Worm (Caenorhabditis elegans): ENCODE results near the gene lin-14.

lin-14 gene

DNA sequence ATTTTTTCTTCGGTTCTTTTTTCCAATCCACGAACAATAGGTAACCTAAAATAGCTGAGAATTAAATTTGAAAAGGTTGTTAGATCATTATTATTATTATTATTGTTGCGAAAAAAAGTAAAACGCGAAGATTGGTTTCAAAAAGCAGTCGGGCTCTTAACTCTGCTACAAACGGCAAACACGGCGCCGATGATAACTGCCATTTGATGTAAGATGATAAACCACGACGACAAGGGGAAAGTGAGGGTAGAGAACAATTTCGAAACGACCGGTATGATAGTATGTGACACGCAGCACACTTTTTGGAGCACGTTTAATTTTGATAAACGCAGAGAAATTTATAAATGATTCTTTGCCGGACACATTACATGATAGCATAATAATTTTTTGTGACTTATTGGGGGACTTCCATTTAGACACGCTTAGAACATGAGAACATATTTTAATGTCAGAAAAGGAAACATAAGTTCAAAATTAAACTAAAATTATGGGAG, 53.7 kb downstream of the lin-14 start, which contains the start of gene hpo-34 (continued):
- TF ChIP-seq D1046.2 (GFP tag; IDR thresholded peaks at IDR 0.05) (no peak), aly-2 (tag; optimal IDR thresholded peaks at IDR 0.05) (no peak), dve-1 (tag; optimal IDR thresholded peaks at IDR 0.05; ENCODE audit: insufficient read depth) (peak; percentile 87), hmg-1.1 (GFP tag; IDR thresholded peaks at IDR 0.05) (no peak), egl-27 (tag; optimal IDR thresholded peaks at IDR 0.05) (no peak), ceh-28 (tag; optimal IDR thresholded peaks at IDR 0.05) (no peak), daf-19 (GFP tag; conservative IDR thresholded peaks at IDR 0.05) (no peak), nhr-48 (tag; optimal IDR thresholded peaks at IDR 0.05) (peak; percentile 41), hlh-30 (tag; optimal IDR thresholded peaks at IDR 0.05; ENCODE audit: insufficient read depth) (peak; percentile 47), dmd-6 (GFP tag; IDR thresholded peaks at IDR 0.05) (peak; percentile 88), rbr-2 (tag; optimal IDR thresholded peaks at IDR 0.05) (no peak), nhr-77 (tag; optimal IDR thresholded peaks at IDR 0.05) (peak; percentile 72), zfp-2 (tag; optimal IDR thresholded peaks at IDR 0.05) (no peak), sdz-12 (GFP tag; optimal IDR thresholded peaks at IDR 0.05) (no peak), F44E2.7 (GFP tag; IDR thresholded peaks at IDR 0.05) (no peak), T26A8.4 (GFP tag; IDR thresholded peaks at IDR 0.05) (no peak), F10B5.3 (tag; optimal IDR thresholded peaks at IDR 0.05) (no peak), zip-11 (GFP tag; IDR thresholded peaks at IDR 0.05) (no peak), cey-2 (tag; optimal IDR thresholded peaks at IDR 0.05; ENCODE audit: borderline replicate concordance, insufficient read depth) (no peak), ama-1 (optimal IDR thresholded peaks at IDR 0.05) (no peak), ces-1 (GFP tag; optimal IDR thresholded peaks at IDR 0.05) (no peak), attf-4 (tag; optimal IDR thresholded peaks at IDR 0.05) (no peak), lin-39 (tag; optimal IDR thresholded peaks at IDR 0.05) (no peak), ceh-82 (tag; optimal IDR thresholded peaks at IDR 0.05) (no peak), nhr-28 (tag; optimal IDR thresholded peaks at IDR 0.05) (peak; percentile 91), vab-7 (GFP tag; IDR thresholded peaks at IDR 0.05) (no peak), hlh-11 (tag; optimal IDR thresholded peaks at IDR 0.05) (peak; percentile 85), mxl-3 (GFP tag; optimal IDR thresholded peaks at IDR 0.05) (no peak), lin-15B (tag; optimal IDR thresholded peaks at IDR 0.05) (no peak), nhr-42 (GFP tag; IDR thresholded peaks at IDR 0.05) (no peak), daf-8 (GFP tag; IDR thresholded peaks at IDR 0.05) (no peak), nhr-6 (tag; optimal IDR thresholded peaks at IDR 0.05) (no peak), ctbp-1 (GFP tag; IDR thresholded peaks at IDR 0.05) (no peak), hif-1 (tag; optimal IDR thresholded peaks at IDR 0.05) (peak in 1 of 2 experiments; percentile 15), snpc-1.2 (GFP tag; IDR thresholded peaks at IDR 0.05) (no peak), ceh-62 (tag; optimal IDR thresholded peaks at IDR 0.05) (no peak), unc-39 (tag; optimal IDR thresholded peaks at IDR 0.05) (no peak), F26F4.8 (GFP tag; conservative IDR thresholded peaks at IDR 0.05) (no peak), mes-2 (tag; optimal IDR thresholded peaks at IDR 0.05; ENCODE audit: poor library complexity, severe bottlenecking) (peak; percentile 59), egl-43 (GFP tag; IDR thresholded peaks at IDR 0.05) (no peak), Y105C5A.15 (GFP tag; IDR thresholded peaks at IDR 0.05) (no peak), Y5F2A.4 (GFP tag; optimal IDR thresholded peaks at IDR 0.05) (no peak), ceh-32 (tag; optimal IDR thresholded peaks at IDR 0.05; ENCODE audit: poor library complexity) (no peak), daf-12 (tag; optimal IDR thresholded peaks at IDR 0.05) (no peak), nhr-25 (tag; optimal IDR thresholded peaks at IDR 0.05; ENCODE audit: borderline replicate concordance, insufficient read depth) (no peak), fos-1 (tag; optimal IDR thresholded peaks at IDR 0.05) (no peak), unc-62 (GFP tag; optimal IDR thresholded peaks at IDR 0.05 in 1 of 2) (no peak), unc-62 (tag; optimal IDR thresholded peaks at IDR 0.05) (no peak), ceh-20 (GFP tag; IDR thresholded peaks at IDR 0.05) (no peak), snpc-4 (tag; optimal IDR thresholded peaks at IDR 0.05) (no peak), nhr-76 (tag; optimal IDR thresholded peaks at IDR 0.05) (no peak), skn-1 (tag; optimal IDR thresholded peaks at IDR 0.05) (no peak)

Measured in whole organism, L4 larva.